Fruit fly (Drosophila melanogaster): Measurements from ENCODE around the gene CG15577.
"Not testable (repeated sequence)": the region's sequence is repeated elsewhere in the genome, so short reads cannot be mapped to it uniquely, and the experiment has no call there.

Gene CG15577

dm6 chrX:4322234-4323210 is 45.7 kb upstream of the CG15577 start, which contains the start of gene norpA (continued):
- TF ChIP-seq acj6 (GFP tag; optimal IDR thresholded peaks at IDR 0.05) (peak; percentile 30), Hr39 (GFP tag; optimal IDR thresholded peaks at IDR 0.05) (peak; percentile 55), CG3919 (GFP tag; optimal IDR thresholded peaks at IDR 0.05) (peak; percentile 44), Sox14 (GFP tag; optimal IDR thresholded peaks at IDR 0.05) (peak; percentile 37), cyc (GFP tag; optimal IDR thresholded peaks at IDR 0.05) (peak; percentile 22), CG11902 (GFP tag; optimal IDR thresholded peaks at IDR 0.05) (no peak), vri (GFP tag; optimal IDR thresholded peaks at IDR 0.05) (peak; percentile 39), CG6792 (GFP tag; optimal IDR thresholded peaks at IDR 0.05) (peak; percentile 55), Hr38 (GFP tag; optimal IDR thresholded peaks at IDR 0.05) (no peak), Eip93F (GFP tag; optimal IDR thresholded peaks at IDR 0.05) (no peak), CG1621 (tag; optimal IDR thresholded peaks at IDR 0.05) (peak; percentile 0), CG34406 (GFP tag; optimal IDR thresholded peaks at IDR 0.05) (peak; percentile 58), Sox102F (GFP tag; optimal IDR thresholded peaks at IDR 0.05) (peak; percentile 81), Ets21C (GFP tag; optimal IDR thresholded peaks at IDR 0.05) (no peak), Met (GFP tag; optimal IDR thresholded peaks at IDR 0.05) (peak; percentile 71), Hr4 (GFP tag; optimal IDR thresholded peaks at IDR 0.05) (peak; percentile 56), Eip75B (GFP tag; optimal IDR thresholded peaks at IDR 0.05) (peak; percentile 64), fd59A (GFP tag; optimal IDR thresholded peaks at IDR 0.05) (no peak), dac (GFP tag; optimal IDR thresholded peaks at IDR 0.05) (peak; percentile 49)

DNA sequence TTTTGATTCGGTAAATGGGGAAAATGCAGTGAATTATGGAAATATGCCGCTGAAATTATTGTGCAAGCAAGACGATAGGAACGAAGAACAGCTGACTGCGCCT is 45.2 kb upstream of the CG15577 start, which contains the start of gene mRpL33:
Gene mRpL33 (minus strand): TSS at position 101 of the 103 bp plus-strand sequence.
- TF ChIP-seq CG16779 (tag; optimal IDR thresholded peaks at IDR 0.05) (no peak), pdm3 (GFP tag; optimal IDR thresholded peaks at IDR 0.05) (no peak), CG8632 (GFP tag; optimal IDR thresholded peaks at IDR 0.05) (no peak)

DNA sequence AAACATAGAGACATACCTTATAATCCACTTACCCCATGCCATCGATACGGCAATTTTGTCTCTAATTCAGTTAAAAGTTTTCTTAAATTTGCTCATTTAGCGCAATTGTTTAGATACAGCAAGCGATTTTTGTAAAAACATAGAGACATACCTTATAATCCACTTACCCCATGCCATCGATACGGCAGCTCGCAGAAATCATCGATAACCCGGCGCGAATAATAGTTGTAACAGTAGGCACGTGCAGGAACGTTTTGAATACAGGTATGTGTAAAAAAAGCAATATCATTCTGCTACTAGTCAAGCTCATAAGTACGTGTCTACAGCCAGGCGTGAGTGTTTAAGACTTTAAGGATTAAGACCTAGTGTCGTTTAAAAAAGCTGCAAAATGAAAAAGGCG is 42.4 kb upstream of the CG15577 start, which contains the start of gene NO66:
Gene NO66 (plus strand): TSS at position 199 of the 400 bp plus-strand sequence.
- TF ChIP-seq cyc (GFP tag; optimal IDR thresholded peaks at IDR 0.05); fd59A (GFP tag; optimal IDR thresholded peaks at IDR 0.05); svp (GFP tag): not testable (repeated sequence)

dm6 chrX:4318701-4319100 is 41.9 kb upstream of the CG15577 start, which contains the start of gene mei-9:
Gene mei-9 (minus strand): TSS chrX:4318801.
- not testable (repeated sequence) for TF ChIP-seq dac, CG8319, Eip75B (GFP tag; optimal IDR thresholded peaks at IDR 0.05)

- TF ChIP-seq CG8119 (GFP tag; IDR thresholded peaks at IDR 0.05) (0 out of 3 replicates have a peak, but pooled peaks have one; percentile 28), CG11294 (GFP tag; IDR thresholded peaks at IDR 0.05) (peak; percentile 37; the same call in 1 of the 2 replicates), CG6163 (GFP tag; IDR thresholded peaks at IDR 0.05) (peak; percentile 76), eg (GFP tag; IDR thresholded peaks at IDR 0.05) (peak; percentile 74; the same call in 2 of the 3 replicates), Gug (GFP tag; IDR thresholded peaks at IDR 0.05) (peak; percentile 55), CG15336 (GFP tag; IDR thresholded peaks at IDR 0.05) (0 out of 2 replicates have a peak, but pooled peaks have one; percentile 19)
Observed at dm6 chrX:4318001-4318400, 41.2 kb upstream of the CG15577 start.

DNA sequence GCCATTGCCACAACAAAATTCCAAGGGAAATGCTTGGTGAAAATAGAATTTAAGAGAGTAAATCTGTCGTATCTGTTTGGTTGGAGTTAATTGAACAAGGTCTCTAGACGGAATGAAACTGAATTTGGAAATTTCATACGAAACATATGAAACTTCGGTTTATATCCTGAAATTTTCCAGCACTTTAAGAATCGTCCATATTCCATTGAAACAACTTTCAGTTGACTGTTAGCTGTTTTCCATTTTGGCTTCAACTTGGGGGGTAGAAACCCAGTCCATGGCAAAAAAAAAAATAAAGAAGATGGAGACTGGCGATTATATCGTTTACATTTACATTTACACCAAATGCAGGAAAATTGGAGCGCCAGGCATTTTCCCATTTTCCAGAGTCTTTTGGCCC is 34.9 kb upstream of the CG15577 start, which contains the start of gene CG15579:
Gene CG15579 (minus strand): TSS at position 101 of the 400 bp plus-strand sequence.
- TF ChIP-seq Eip78C (GFP tag), result no peak
- no peak for TF ChIP-seq CG15336 (GFP tag; IDR thresholded peaks at IDR 0.05)
- no peak for TF ChIP-seq Met (GFP tag; optimal IDR thresholded peaks at IDR 0.05)
- TF ChIP-seq Eip93F (GFP tag; optimal IDR thresholded peaks at IDR 0.05), result no peak
- no peak for TF ChIP-seq achi (GFP tag; optimal IDR thresholded peaks at IDR 0.05)
- no peak for TF ChIP-seq net (GFP tag; optimal IDR thresholded peaks at IDR 0.05)
- no peak for TF ChIP-seq CG11902 (GFP tag; optimal IDR thresholded peaks at IDR 0.05)
- no peak for TF ChIP-seq CG6792 (GFP tag; optimal IDR thresholded peaks at IDR 0.05)
- TF ChIP-seq svp (GFP tag), result no peak
- no peak for TF ChIP-seq Sox14 (GFP tag; optimal IDR thresholded peaks at IDR 0.05)
- TF ChIP-seq CG6163 (GFP tag; IDR thresholded peaks at IDR 0.05), result no peak
- TF ChIP-seq CG7368 (GFP tag; optimal IDR thresholded peaks at IDR 0.05), result no peak
- no peak for TF ChIP-seq salr (GFP tag; optimal IDR thresholded peaks at IDR 0.05)
- no peak for TF ChIP-seq Smox (GFP tag; optimal IDR thresholded peaks at IDR 0.05)

Data from whole organism, prepupa.